Fruit fly (Drosophila melanogaster): ENCODE results near the gene aqrs.

DNA sequence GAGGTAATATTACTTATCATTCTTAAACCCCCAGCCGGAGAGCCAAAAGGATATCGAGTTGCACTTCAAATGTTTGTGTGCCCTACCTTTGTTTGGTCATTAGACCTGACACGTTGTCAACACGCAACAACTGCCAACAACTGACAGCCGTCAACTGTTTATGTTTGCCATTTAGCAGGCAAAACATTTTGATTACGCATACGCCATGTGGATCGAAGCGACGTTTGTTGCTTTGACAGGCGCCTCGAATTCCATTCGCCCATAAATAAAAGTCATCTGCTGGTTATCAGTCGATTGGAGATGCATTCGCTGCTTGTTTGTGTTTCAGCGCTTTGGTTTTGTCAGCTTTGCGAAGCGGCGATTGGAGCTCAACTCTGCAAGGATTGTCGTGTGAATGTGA lies 31.3 kb upstream of the aqrs start, which contains the start of gene CG34295:
- TF ChIP-seq ap (GFP tag; IDR thresholded peaks at IDR 0.05), result no peak
- TF ChIP-seq unpg (GFP tag; optimal IDR thresholded peaks at IDR 0.05), result no peak
- TF ChIP-seq org-1 (GFP tag; optimal IDR thresholded peaks at IDR 0.05), result no peak
- no peak for TF ChIP-seq CG8290 (GFP tag; optimal IDR thresholded peaks at IDR 0.05)
- TF ChIP-seq CG8290 (tag; optimal IDR thresholded peaks at IDR 0.05), result no peak
- TF ChIP-seq kah (GFP tag; optimal IDR thresholded peaks at IDR 0.05), result no peak

Measured in whole organism, embryonic.